Fruit fly (Drosophila melanogaster) whole organism, larva: ENCODE data around the gene UBL3.

ENCODE experiments used
- noc ChIP-seq: fragments of 200-800 bp; sonication (Bioruptor generic); optimal IDR thresholded peaks from 3 replicates; lab custom pipeline; 2019; ENCODE audit warnings: missing biosample characterization, mild to moderate bottlenecking, missing genetic modification characterization, moderate library complexity

UBL3 gene

dm6 chrX:15866799-15867412 lies 13.9 kb upstream of the UBL3 start:
- TF ChIP-seq noc (tag; lab: Kevin White, UChicago): no peak

dm6 chrX:15866032-15866431 lies 13.1 kb upstream of the UBL3 start:
- no peak for TF ChIP-seq noc (tag; lab: Kevin White, UChicago)

- no peak for TF ChIP-seq noc (tag; lab: Kevin White, UChicago)
Observed at dm6 chrX:15860479-15860878, 7.5 kb upstream of the UBL3 start.

- no peak for TF ChIP-seq noc (tag; lab: Kevin White, UChicago)
Observed at dm6 chrX:15859869-15860268, 6.9 kb upstream of the UBL3 start, which contains the start of gene Gbeta13F. Gene Gbeta13F (plus strand): TSS chrX:15860115.

- no peak for TF ChIP-seq noc (tag; lab: Kevin White, UChicago)
Observed at dm6 chrX:15859387-15859786, 6.4 kb upstream of the UBL3 start, which contains the start of gene AlkB. Gene AlkB (minus strand): TSS chrX:15859487.

dm6 chrX:15857601-15858284 lies 4.8 kb upstream of the UBL3 start, which contains the start of the genes CG46440 and Myb:
Gene CG46440 (minus strand): TSS chrX:15857823.
Gene Myb (minus strand): TSS chrX:15857823.
- no peak for TF ChIP-seq noc (tag; lab: Kevin White, UChicago)

- no peak for TF ChIP-seq noc (tag; lab: Kevin White, UChicago)
Observed at dm6 chrX:15849021-15849420, 4.0 kb downstream of the UBL3 start, which contains the start of gene sun. Gene sun (minus strand): TSS chrX:15849258.

dm6 chrX:15844139-15844538 lies 8.8 kb downstream of the UBL3 start, which contains the start of the genes ArgRS and CG8578:
Gene ArgRS (minus strand): TSS chrX:15844145.
Gene CG8578 (plus strand): TSS chrX:15844476.
- TF ChIP-seq noc (tag; lab: Kevin White, UChicago): peak; percentile 74

dm6 chrX:15841346-15841745 lies 11.6 kb downstream of the UBL3 start:
- no peak for TF ChIP-seq noc (tag; lab: Kevin White, UChicago)

dm6 chrX:15840003-15840402 lies 13.0 kb downstream of the UBL3 start:
- no peak for TF ChIP-seq noc (tag; lab: Kevin White, UChicago)

dm6 chrX:15837530-15837929 lies 15.4 kb downstream of the UBL3 start, which contains the start of gene CG8565:
Gene CG8565 (plus strand): TSS chrX:15837830.
- TF ChIP-seq noc (tag; lab: Kevin White, UChicago): no peak

- no peak for TF ChIP-seq noc (tag; lab: Kevin White, UChicago)
Observed at dm6 chrX:15835393-15835792, 17.6 kb downstream of the UBL3 start, which contains the start of gene Chc. Gene Chc (minus strand): TSS chrX:15835490.

- TF ChIP-seq noc (tag; lab: Kevin White, UChicago): no peak
Observed at dm6 chrX:15834594-15835236, 18.3 kb downstream of the UBL3 start.

- TF ChIP-seq noc (tag; lab: Kevin White, UChicago): no peak
Observed at dm6 chrX:15833957-15834356, 19.0 kb downstream of the UBL3 start.

- TF ChIP-seq noc (tag; lab: Kevin White, UChicago): no peak
Observed at dm6 chrX:15822363-15822762, 30.6 kb downstream of the UBL3 start.

dm6 chrX:15818608-15819184 lies 34.3 kb downstream of the UBL3 start:
- no peak for TF ChIP-seq noc (tag; lab: Kevin White, UChicago)
